Worm (Caenorhabditis elegans) whole organism, midembryonic: ENCODE data around the gene F09F9.5.

ENCODE experiments used
- T22C8.4 ChIP-seq: fragments of 200-800 bp; sonication (Bioruptor generic); IDR thresholded peaks from 2 replicates; pipeline ENCODE4 v1.3.6; 2022; ENCODE audit warnings: missing genetic modification characterization, missing compliant biosample characterization
- cog-1 ChIP-seq: sonication (generic microtip); optimal IDR thresholded peaks from 2 replicates; lab custom pipeline; 2016; ENCODE audit warnings: missing genetic modification characterization, missing compliant biosample characterization
- flt-1 ChIP-seq: fragments of 200-800 bp; sonication (Bioruptor generic); IDR thresholded peaks from 2 replicates; pipeline ENCODE4 v1.3.6; 2022; ENCODE audit warnings: missing genetic modification characterization, missing compliant biosample characterization
- klf-2 ChIP-seq: fragments of 200-800 bp; sonication (Bioruptor generic); conservative IDR thresholded peaks from 2 replicates; pipeline ENCODE4 v1.3.6; 2022; ENCODE audit warnings: missing genetic modification reagents, missing genetic modification characterization, missing compliant biosample characterization
- med-1 ChIP-seq: sonication (generic microtip); optimal IDR thresholded peaks from 2 replicates; lab custom pipeline; 2017; ENCODE audit warnings: missing genetic modification characterization, mild to moderate bottlenecking, missing compliant biosample characterization, antibody characterized with exemption, missing genetic modification reagents; ENCODE audit not compliant: insufficient read depth
- ref-1 ChIP-seq: fragments of 200-800 bp; sonication (Bioruptor generic); conservative IDR thresholded peaks from 2 replicates; pipeline ENCODE4 v1.3.6; 2022; ENCODE audit warnings: missing genetic modification reagents, missing genetic modification characterization, missing compliant biosample characterization
- tab-1 ChIP-seq: fragments of 200-800 bp; sonication (Bioruptor generic); IDR thresholded peaks from 2 replicates; pipeline ENCODE4 v1.3.6; 2022; ENCODE audit warnings: missing genetic modification characterization, missing compliant biosample characterization
- ztf-23 ChIP-seq: fragments of 200-800 bp; sonication (Bioruptor generic); IDR thresholded peaks from 2 replicates; pipeline ENCODE4 v1.3.6; 2022; ENCODE audit warnings: missing genetic modification reagents, missing genetic modification characterization, missing compliant biosample characterization
- ztf-29 ChIP-seq: fragments of 200-800 bp; sonication (Bioruptor generic); IDR thresholded peaks from 2 replicates; pipeline ENCODE4 v1.3.6; 2022; ENCODE audit warnings: missing genetic modification reagents, missing genetic modification characterization, missing compliant biosample characterization

F09F9.5 gene

DNA sequence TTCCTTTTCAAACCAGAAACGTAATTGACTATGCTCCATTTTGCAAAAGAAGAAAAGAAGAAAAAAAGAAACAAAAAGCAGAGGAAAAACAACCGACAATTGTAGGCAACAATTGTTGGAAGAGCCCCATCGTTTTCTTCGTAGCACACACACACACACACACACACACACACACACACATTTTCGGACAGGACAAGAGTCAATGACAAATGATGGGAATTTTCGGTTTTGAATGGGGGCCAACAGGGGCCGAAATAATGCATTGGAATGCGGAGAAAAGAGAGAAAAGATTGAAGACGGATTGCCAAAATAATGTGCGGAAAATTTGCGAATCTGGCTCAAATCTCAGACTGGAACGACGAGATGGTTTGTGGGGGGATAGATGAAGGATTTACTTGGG is 37.1 kb downstream of the F09F9.5 start:
- TF ChIP-seq klf-2 (no peak), tab-1 (GFP tag; lab: Robert Waterston, UW) (no peak), ref-1 (no peak), ztf-23 (GFP tag; lab: Robert Waterston, UW) (no peak), flt-1 (no peak), ztf-29 (GFP tag; lab: Robert Waterston, UW) (no peak)

DNA sequence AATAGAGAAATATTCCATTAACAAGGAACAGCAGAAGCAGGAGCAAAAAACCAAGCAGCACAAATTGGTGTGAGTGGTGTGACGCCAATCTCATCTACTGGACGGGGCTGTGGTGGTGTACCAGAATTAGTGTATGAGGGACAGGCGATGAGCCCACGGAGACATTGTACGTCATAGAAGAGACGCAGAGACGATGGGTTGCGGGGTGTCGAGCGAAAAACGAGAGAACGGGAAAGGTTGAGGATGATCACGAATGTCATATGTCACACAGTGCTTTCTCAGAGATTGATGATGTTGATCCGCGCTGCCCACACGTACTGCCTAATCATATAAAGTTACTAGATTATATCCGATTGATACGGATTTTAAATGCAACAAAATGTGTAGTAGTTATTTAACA is 40.2 kb downstream of the F09F9.5 start:
- TF ChIP-seq T22C8.4 (GFP tag; lab: Robert Waterston, UW) (no peak), cog-1 (tag; lab: Kevin White, UChicago) (no peak)

DNA sequence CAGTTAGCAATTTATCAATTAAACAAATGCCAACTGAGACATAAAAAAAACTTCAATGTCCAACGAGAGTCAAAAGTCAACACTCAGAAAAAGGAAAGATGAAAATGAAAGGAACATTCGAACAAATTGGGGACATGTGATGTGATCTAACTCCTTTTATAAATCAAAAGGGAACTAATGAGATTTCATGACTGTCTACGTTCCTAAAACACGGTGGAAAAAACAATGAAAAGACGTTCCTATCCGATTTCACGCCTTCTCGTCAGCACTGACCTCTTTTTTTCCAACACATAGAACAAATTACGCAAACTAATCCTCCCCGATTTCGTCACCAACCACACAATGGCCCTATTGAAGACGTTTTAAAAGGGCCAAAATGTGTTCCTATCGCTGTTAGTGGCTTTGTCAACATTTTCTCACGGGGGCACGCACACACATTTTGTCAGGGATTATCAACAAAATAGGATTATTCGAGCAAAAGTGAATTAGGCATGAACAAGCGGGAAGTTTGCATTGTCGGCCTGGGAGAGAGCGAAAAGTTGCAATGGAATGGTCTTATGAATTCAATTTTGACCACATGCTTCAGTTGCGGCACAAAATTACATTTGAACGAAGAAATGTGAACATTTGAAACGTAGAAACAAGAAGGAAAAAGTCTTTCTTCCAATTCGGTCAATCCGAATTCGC is 41.6 kb downstream of the F09F9.5 start:
- no peak for TF ChIP-seq ref-1
- TF ChIP-seq T22C8.4 (GFP tag; lab: Robert Waterston, UW), result no peak
- no peak for TF ChIP-seq flt-1
- TF ChIP-seq ztf-29 (GFP tag; lab: Robert Waterston, UW), result no peak
- no peak for TF ChIP-seq ztf-23 (GFP tag; lab: Robert Waterston, UW)
- TF ChIP-seq cog-1 (tag; lab: Kevin White, UChicago), result no peak
- no peak for TF ChIP-seq tab-1 (GFP tag; lab: Robert Waterston, UW)

DNA sequence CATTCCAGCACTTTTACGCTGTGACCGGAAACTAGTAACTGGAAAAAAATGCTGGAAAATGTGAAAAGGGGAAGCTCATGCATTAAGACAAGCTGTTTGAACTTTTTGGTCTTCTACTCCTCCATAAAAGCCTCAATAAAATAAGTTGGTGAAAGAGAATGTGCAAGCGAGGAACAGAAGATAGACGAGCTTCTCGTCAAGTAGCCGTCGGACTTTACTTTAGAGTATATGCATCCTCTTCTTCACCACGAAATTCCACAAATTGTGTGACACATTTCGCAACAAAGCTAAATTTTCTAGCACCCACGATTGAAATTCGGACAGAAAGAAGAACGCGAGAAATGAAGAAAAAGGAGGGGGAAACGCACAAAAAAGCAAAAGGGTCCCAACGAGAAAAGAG is 42.2 kb downstream of the F09F9.5 start:
- no peak for TF ChIP-seq ztf-23 (GFP tag; lab: Robert Waterston, UW)
- no peak for TF ChIP-seq T22C8.4 (GFP tag; lab: Robert Waterston, UW)
- TF ChIP-seq med-1, result no peak
- no peak for TF ChIP-seq cog-1 (tag; lab: Kevin White, UChicago)
- TF ChIP-seq ref-1, result no peak
- no peak for TF ChIP-seq klf-2
- no peak for TF ChIP-seq tab-1 (GFP tag; lab: Robert Waterston, UW)
- no peak for TF ChIP-seq ztf-29 (GFP tag; lab: Robert Waterston, UW)
- no peak for TF ChIP-seq flt-1

DNA sequence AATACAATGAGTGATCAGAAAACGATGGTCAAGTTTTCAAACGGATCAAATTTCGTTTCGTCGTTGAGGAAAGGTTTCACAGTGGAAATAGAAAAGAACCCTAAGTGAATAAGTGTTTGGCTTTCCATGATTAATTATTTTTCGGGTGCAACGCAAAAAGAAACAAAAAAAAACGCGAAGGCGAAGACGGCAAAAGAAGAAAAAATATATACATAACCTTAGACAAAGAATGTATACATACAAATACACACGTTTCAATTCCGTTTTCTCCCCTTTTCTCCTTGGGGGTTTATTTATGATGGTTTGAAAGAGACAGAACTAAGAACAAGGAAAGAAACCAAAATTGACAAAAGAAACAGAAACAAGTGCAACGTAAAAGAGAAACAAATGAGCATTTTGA is 44.2 kb downstream of the F09F9.5 start:
- TF ChIP-seq ztf-23 (GFP tag; lab: Robert Waterston, UW) (no peak), klf-2 (no peak), ref-1 (no peak), flt-1 (no peak), cog-1 (tag; lab: Kevin White, UChicago) (no peak), tab-1 (GFP tag; lab: Robert Waterston, UW) (no peak), T22C8.4 (GFP tag; lab: Robert Waterston, UW) (no peak), med-1 (no peak), ztf-29 (GFP tag; lab: Robert Waterston, UW) (no peak)

DNA sequence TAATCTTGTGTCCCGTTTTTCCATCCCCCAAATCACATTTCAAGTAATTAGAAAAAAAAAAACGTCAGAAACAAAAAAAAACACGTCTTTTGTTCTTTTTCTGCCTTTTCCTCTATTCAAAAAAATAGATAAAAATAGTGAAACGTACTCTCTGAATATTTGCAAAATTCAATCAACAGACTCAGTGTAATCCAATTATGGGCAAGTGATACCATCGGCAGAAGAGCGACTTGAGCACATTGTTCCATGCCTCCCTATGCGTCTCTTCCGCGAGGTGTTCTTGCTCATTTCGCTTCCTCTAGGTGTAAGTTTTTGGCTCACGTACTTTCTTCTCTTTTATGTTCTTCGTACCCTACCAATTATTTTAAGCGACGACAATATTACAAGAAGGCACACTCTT is 45.7 kb downstream of the F09F9.5 start, which contains the start of gene ZK470.1:
ZK470.1 (plus strand) TSS at position 301 of the 400 bp plus-strand sequence.
- TF ChIP-seq ref-1 (no peak), ztf-23 (GFP tag; lab: Robert Waterston, UW) (no peak), ztf-29 (GFP tag; lab: Robert Waterston, UW) (no peak), cog-1 (tag; lab: Kevin White, UChicago) (no peak), med-1 (no peak), tab-1 (GFP tag; lab: Robert Waterston, UW) (no peak), T22C8.4 (GFP tag; lab: Robert Waterston, UW) (no peak), flt-1 (no peak), klf-2 (no peak)

DNA sequence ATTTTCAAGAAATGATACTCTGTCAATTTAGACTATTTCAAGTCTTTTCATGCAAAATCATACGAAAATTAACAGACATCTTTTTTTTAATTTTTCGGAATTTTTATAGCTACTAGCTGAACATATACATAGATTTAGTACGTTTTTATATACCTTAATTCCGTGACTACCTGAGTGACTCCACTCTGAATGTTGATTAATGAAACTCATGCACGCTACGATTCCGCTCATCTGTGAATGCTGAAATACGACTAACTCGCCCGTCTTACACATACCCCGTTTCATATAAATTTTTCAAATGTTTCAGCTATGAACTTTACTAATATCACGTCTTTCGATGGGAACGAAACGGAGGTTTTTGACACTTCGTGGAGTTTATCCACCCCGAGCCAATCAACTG is 49.4 kb downstream of the F09F9.5 start, which contains the start of gene ZK470.14:
ZK470.14 (plus strand) TSS at position 301 of the 400 bp plus-strand sequence.
- TF ChIP-seq flt-1 (no peak), tab-1 (GFP tag; lab: Robert Waterston, UW) (no peak), T22C8.4 (GFP tag; lab: Robert Waterston, UW) (no peak), cog-1 (tag; lab: Kevin White, UChicago) (no peak)
